Worm (Caenorhabditis elegans): ENCODE measurements around the gene M117.3.

DNA sequence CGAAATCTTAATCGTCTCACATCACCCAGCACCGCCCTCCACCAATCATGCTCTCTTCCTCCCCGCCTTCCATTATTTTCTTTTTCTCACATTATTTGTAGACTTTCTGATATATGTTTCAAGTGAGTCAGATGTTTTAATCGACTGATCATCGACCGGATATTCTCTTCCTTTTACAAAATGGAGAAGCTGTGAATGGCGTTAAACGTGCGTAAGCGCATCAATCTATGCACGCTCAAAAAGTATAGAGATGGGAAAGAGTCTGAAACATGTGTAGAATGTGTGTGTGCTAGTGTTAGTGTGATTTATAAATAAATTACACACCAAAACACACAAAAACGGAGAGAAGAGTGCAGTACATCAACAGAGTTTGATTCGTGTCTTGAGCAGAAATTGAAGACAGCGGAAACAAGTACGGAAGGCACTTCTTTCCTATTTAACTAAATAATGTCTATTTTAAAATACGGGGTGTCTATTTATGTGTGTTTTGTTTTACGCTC lies 45.0 kb upstream of the M117.3 start:
- no peak for TF ChIP-seq snpc-4 (tag; optimal IDR thresholded peaks at IDR 0.05)
- no peak for TF ChIP-seq lin-15B (tag; optimal IDR thresholded peaks at IDR 0.05)
- TF ChIP-seq ama-1 (optimal IDR thresholded peaks at IDR 0.05) = no peak
- no peak for TF ChIP-seq ets-5 (GFP tag; IDR thresholded peaks at IDR 0.05)
- no peak for TF ChIP-seq zag-1 (tag; optimal IDR thresholded peaks at IDR 0.05)
- TF ChIP-seq blmp-1 (tag; optimal IDR thresholded peaks at IDR 0.05) = no peak
- TF ChIP-seq egl-27 (tag; optimal IDR thresholded peaks at IDR 0.05) = no peak
- TF ChIP-seq nhr-11 (tag; optimal IDR thresholded peaks at IDR 0.05) = no peak
- TF ChIP-seq hlh-17 (GFP tag; optimal IDR thresholded peaks at IDR 0.05; ENCODE audit: borderline replicate concordance) = no peak
- no peak for TF ChIP-seq alr-1 (tag; optimal IDR thresholded peaks at IDR 0.05; ENCODE audit: borderline replicate concordance)
- TF ChIP-seq aly-2 (tag; optimal IDR thresholded peaks at IDR 0.05) = no peak

Measured in whole organism, L1 larva.